Worm (Caenorhabditis elegans) whole organism, L4 larva: ENCODE measurements around the gene rpy-1.

Source experiments
- ceh-62 ChIP-seq: sonication (generic microtip); optimal IDR thresholded peaks from 2 replicates; lab custom pipeline; 2017; ENCODE audit warnings: missing biosample characterization, missing genetic modification characterization
- dmd-6 ChIP-seq: fragments of 200-800 bp; sonication (Bioruptor generic); IDR thresholded peaks from 2 replicates; pipeline ENCODE4 v1.3.6; 2022; ENCODE audit warnings: missing genetic modification reagents, missing genetic modification characterization, missing compliant biosample characterization
- egl-27 ChIP-seq: sonication (generic microtip); optimal IDR thresholded peaks from 3 replicates; lab custom pipeline; 2017; ENCODE audit warnings: missing biosample characterization, missing genetic modification reagents, missing genetic modification characterization
- unc-62 ChIP-seq, 3 experiments: fragments of 150-350 bp in 1 of 3; sonication (generic microtip); optimal IDR thresholded peaks in 2 of 3; peaks in 1 of 3; 1 replicate in 1 of 3; 2 replicates in 2 of 3; lab custom pipeline; 2014 to 2017; ENCODE audit warnings: missing biosample characterization in 3 of 3, missing genetic modification characterization in 3 of 3, missing genetic modification reagents in 3 of 3, missing genotype in 1 of 3

DNA sequence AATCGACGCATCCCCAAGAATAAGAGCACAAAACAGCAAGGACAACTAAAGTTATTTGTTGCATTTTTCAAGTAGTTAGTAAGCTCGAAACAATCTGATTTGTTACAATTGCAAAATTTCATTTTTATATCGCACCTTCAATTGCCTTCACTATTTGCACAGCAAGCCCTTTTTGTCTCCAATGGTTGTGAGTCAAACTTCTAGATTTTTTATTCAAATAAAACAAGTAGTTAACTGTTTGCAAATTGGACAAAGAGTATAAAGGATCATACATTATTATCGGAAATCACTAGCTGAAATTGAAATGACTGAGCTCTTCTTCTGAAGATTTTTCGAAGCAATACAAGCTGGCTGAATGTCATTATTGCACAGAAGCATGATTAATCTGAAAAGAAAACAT is 47.4 kb upstream of the rpy-1 start, which contains the start of gene F41G3.21:
- TF ChIP-seq egl-27 (tag; lab: Kevin White, UChicago) (no peak), dmd-6 (GFP tag; lab: Robert Waterston, UW) (no peak), ceh-62 (tag; lab: Kevin White, UChicago) (no peak), unc-62 (GFP tag; optimal IDR thresholded peaks at IDR 0.05 in 1 of 2; lab: Kevin White, UChicago) (no peak), unc-62 (tag; optimal IDR thresholded peaks at IDR 0.05; lab: Kevin White, UChicago) (no peak)
